Worm (Caenorhabditis elegans): ENCODE measurements around the gene srv-4.

ce11 chrIV:4262993-4263392, 25.2 kb downstream of the srv-4 start, which contains the start of gene col-33:
- no peak for TF ChIP-seq ref-1 (GFP tag; conservative IDR thresholded peaks at IDR 0.05)
- TF ChIP-seq ztf-29 (GFP tag; IDR thresholded peaks at IDR 0.05): no peak
- TF ChIP-seq tab-1 (GFP tag; IDR thresholded peaks at IDR 0.05): no peak
- no peak for TF ChIP-seq med-1 (GFP tag; optimal IDR thresholded peaks at IDR 0.05; ENCODE audit: insufficient read depth)
- TF ChIP-seq flt-1 (GFP tag; IDR thresholded peaks at IDR 0.05): no peak
- no peak for TF ChIP-seq klf-2 (GFP tag; conservative IDR thresholded peaks at IDR 0.05)
- TF ChIP-seq cog-1 (tag; optimal IDR thresholded peaks at IDR 0.05): no peak
- no peak for TF ChIP-seq T22C8.4 (GFP tag; IDR thresholded peaks at IDR 0.05)
- no peak for TF ChIP-seq ztf-23 (GFP tag; IDR thresholded peaks at IDR 0.05)

All from whole organism, midembryonic.